Worm (Caenorhabditis elegans): ENCODE results near the gene T07C12.10.

ce11 chrV:9944093-9944492 lies 16.2 kb downstream of the T07C12.10 start, which contains the start of gene sre-28:
- TF ChIP-seq lin-11 (tag; optimal IDR thresholded peaks at IDR 0.05) (no peak), npax-4 (tag; optimal IDR thresholded peaks at IDR 0.05) (no peak), ceh-9 (tag; optimal IDR thresholded peaks at IDR 0.05) (no peak), pha-4 (tag; optimal IDR thresholded peaks at IDR 0.05) (no peak), pha-2 (tag; optimal IDR thresholded peaks at IDR 0.05) (no peak), ama-1 (optimal IDR thresholded peaks at IDR 0.05) (no peak), tbx-7 (tag; optimal IDR thresholded peaks at IDR 0.05) (no peak), unc-86 (tag; optimal IDR thresholded peaks at IDR 0.05) (no peak), ttx-3 (tag; optimal IDR thresholded peaks at IDR 0.05) (no peak), ets-4 (tag; optimal IDR thresholded peaks at IDR 0.05) (no peak), ceh-22 (tag; optimal IDR thresholded peaks at IDR 0.05) (no peak), elt-2 (tag; optimal IDR thresholded peaks at IDR 0.05) (no peak)
